Fruit fly (Drosophila melanogaster) Kc167 (cell line): ENCODE data around the gene CG43391.
"Not testable (repeated sequence)": the region's sequence is repeated elsewhere in the genome, so short reads cannot be mapped to it uniquely, and the experiment has no call there.

Experiments
- Myc ChIP-seq: fragments of >200 bp; optimal IDR thresholded peaks from 2 replicates; lab custom pipeline; 2017; ENCODE audit warnings: missing external identifiers
- Sin3A ChIP-seq: fragments of >200 bp; optimal IDR thresholded peaks from 2 replicates; lab custom pipeline; 2018; ENCODE audit warnings: missing external identifiers
- h ChIP-seq: fragments of >200 bp; optimal IDR thresholded peaks from 3 replicates; lab custom pipeline; 2018; ENCODE audit warnings: missing external identifiers
- insv ChIP-seq: fragments of >200 bp; optimal IDR thresholded peaks from 3 replicates; lab custom pipeline; 2018; ENCODE audit warnings: missing external identifiers
- psq ChIP-seq: fragments of >200 bp; optimal IDR thresholded peaks from 2 replicates; lab custom pipeline; 2017; ENCODE audit warnings: missing external identifiers
- ttk ChIP-seq: sonication (Bioruptor generic); optimal IDR thresholded peaks from 2 replicates; lab custom pipeline; 2017; ENCODE audit warnings: missing external identifiers

CG43391 gene

DNA sequence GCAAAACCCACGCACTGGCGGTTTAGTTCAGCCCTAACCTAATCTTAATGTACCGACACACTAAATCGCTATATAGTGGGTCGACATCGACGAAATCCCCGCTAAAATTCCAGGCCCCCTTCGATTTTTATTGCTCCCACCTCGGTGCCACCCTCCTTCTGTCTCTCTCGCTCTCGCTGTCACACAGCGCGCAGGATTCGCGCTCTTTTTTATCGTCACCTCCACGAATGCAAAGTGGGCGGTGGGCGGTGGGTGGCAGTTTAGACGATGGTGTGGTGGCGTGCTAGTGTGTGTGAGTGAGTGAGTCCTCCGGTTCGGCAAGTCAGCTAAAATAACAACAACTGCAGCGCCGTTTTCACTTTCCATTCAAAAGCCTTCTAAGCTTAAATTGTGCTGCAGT lies 21.2 kb upstream of the CG43391 start:
- TF ChIP-seq ttk (lab: Kevin White, UChicago) (no peak), psq (lab: Kevin White, UChicago) (no peak), insv (lab: Kevin White, UChicago) (no peak), h (lab: Kevin White, UChicago) (no peak), Myc (lab: Kevin White, UChicago) (no peak), Sin3A (lab: Kevin White, UChicago) (no peak)

DNA sequence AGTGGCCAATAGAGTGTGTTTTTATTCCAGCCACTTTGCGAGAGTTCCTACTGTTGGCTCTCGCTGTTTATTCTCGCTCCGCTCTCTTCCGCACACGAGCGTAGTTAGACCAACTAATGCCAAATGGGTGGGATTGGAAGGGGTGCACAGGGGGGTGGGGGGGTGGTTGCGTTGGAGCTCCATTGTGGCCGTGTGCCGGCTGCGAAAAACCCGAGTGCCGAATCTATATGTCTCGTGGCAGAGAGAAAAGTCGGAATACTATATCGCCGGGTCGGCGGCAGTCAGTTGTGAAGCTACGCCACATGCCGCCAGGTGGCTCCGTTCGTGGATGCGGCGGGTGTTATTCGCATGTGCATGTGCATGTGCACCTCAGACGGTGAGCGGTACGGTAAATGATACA lies 20.3 kb upstream of the CG43391 start:
- no peak for TF ChIP-seq psq (lab: Kevin White, UChicago)

DNA sequence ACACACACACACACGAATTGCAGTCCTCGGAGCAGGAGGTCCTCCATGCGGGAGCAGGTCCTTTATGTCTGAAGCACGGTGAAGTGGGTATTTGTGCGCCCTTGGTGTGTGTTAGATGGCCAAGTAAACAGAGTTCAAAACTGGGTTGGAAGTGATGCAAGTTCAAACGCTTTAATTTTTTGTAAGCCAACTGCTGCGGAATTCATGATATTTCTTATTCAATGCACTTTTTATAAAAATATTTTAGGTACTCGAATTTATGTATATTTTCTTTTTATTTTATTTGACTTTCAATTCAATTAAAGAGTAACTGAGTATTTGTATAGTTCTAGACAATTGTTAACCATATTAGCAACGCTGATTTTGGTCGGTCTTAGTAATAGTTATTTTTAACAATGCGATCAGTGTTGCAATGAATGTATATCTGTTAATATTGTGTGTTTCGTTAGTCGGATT lies 19.2 kb upstream of the CG43391 start, which contains the start of the genes CG14137 and CG46394:
TSS of gene CG14137 (minus strand) at position 101 of the 456 bp plus-strand sequence.
TSS of gene CG46394 (plus strand) at position 406 of the 456 bp plus-strand sequence.
- TF ChIP-seq h (lab: Kevin White, UChicago) (no peak), insv (lab: Kevin White, UChicago) (no peak), ttk (lab: Kevin White, UChicago) (no peak), Myc (lab: Kevin White, UChicago) (no peak), psq (lab: Kevin White, UChicago) (no peak), Sin3A (lab: Kevin White, UChicago) (no peak)

DNA sequence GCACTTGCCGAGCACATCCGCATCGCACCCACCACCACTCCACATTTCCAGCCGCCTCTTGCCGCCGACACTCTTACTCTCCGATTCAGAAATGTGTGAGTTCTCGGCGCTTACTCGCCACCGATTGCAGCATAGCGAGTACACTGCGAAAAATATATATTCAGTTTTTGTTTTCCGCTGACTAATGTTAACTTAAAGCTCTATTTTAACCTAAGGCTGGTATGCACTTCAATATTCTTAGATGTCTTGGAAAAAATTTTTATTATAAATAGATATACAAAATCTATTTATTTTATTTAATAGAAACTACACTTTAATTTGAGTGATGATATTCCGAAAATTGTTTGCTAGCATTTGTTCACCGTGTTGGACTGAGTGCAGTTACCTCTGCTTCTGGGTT lies 18.4 kb upstream of the CG43391 start:
- TF ChIP-seq Sin3A (lab: Kevin White, UChicago) (no peak), psq (lab: Kevin White, UChicago) (no peak), h (lab: Kevin White, UChicago) (no peak), insv (lab: Kevin White, UChicago) (no peak), ttk (lab: Kevin White, UChicago) (no peak), Myc (lab: Kevin White, UChicago) (no peak)

DNA sequence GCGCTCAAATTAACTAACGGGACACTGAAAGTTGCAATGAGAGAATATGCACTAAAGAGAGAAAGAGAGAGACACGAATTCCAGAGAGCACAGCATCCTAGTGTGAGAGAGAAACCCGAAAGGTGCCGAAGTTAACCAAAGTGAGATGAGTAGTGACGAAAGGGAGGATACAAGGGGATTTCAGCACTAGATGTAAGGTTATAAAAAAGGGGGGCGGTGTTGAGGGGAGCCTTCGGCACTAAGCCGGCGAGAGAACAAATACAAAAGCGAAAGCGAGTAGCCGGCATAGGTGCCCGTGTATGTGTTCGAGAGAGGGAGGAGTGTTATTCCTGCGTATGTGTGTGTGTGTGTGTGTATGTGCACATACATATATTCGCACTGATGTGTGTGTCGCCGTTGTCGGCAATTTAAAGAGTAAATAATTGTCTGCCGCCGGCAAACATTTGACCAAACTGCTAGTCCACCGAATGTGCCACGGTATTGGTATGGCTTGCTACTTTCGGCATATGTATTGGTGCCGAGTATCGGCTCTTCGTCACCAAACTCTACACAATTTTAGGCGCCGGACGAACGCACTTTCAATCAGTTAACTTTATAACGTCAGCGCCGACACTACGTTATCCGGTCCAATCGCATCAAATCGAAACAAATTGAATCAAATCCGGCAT lies 15.9 kb upstream of the CG43391 start, which contains the start of gene CG7368:
TSS of gene CG7368 (plus strand) at position 618 of the 668 bp plus-strand sequence.
- no peak for TF ChIP-seq insv (lab: Kevin White, UChicago)

DNA sequence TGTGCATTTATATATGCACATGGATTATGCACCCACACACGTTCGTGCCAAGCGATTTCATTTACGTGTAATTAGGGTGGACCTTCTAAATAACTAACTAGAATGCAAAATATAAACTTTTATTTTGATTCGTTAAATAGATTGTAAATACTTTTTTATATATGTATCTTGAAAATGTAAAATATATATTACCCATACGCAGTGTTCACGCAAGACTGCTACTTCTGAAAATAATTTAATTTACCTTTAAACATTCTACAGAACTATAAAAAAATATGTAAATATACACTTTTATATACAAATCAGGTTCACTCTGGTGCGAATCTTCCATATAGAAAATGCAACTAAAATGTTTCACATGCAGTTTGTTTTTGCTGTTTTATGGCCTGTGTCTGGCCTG lies 13.0 kb upstream of the CG43391 start:
- no peak for TF ChIP-seq Sin3A (lab: Kevin White, UChicago)
- TF ChIP-seq insv (lab: Kevin White, UChicago) = no peak
- TF ChIP-seq ttk (lab: Kevin White, UChicago) = no peak
- no peak for TF ChIP-seq psq (lab: Kevin White, UChicago)
- TF ChIP-seq Myc (lab: Kevin White, UChicago) = no peak
- TF ChIP-seq h (lab: Kevin White, UChicago) = no peak

DNA sequence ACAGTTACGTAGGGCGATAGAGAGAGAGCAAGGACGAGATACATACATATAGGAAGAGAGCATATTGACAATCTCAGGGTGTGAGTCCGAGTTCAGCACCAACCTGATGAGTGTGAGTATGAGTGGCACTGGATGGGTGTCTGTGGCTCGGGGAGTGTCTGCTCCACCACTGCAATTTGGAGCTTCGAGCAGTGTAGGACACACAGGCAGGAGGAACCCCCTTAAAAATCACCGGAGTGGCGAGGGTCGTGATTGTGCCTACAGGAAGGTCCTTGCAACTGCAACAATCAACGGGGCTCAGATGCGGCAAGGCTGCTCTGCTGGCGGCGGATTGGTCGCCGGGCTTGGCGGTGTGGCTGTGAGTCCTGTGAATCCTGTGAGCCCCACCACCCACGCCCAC lies 11.0 kb upstream of the CG43391 start:
- no peak for TF ChIP-seq Myc (lab: Kevin White, UChicago)
- no peak for TF ChIP-seq h (lab: Kevin White, UChicago)
- TF ChIP-seq psq (lab: Kevin White, UChicago) = no peak
- TF ChIP-seq insv (lab: Kevin White, UChicago) = no peak
- no peak for TF ChIP-seq ttk (lab: Kevin White, UChicago)
- no peak for TF ChIP-seq Sin3A (lab: Kevin White, UChicago)

DNA sequence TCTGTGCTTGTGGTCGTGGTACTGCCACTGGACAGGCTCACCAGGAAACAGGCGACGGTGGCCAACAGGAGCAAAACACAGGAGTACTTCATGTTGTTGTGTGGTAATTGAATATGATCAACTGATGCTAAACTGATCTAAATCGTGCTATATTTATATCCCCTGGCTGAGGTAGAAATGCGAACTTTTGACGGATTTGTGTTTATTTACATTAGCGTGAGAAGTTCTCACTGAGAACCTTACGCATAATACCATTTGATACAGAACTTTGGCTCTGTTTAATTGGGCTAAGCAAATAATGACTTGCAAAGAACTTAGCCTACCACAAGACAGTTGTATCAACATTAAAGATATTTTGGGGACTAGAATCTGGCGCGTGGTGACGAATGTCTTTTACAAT lies 10.3 kb upstream of the CG43391 start, which contains the start of gene CG33268:
TSS of gene CG33268 (minus strand) at position 101 of the 400 bp plus-strand sequence.
- no peak for TF ChIP-seq Sin3A (lab: Kevin White, UChicago)
- TF ChIP-seq Myc (lab: Kevin White, UChicago) = no peak
- TF ChIP-seq insv (lab: Kevin White, UChicago) = no peak
- TF ChIP-seq psq (lab: Kevin White, UChicago) = no peak
- TF ChIP-seq h (lab: Kevin White, UChicago) = no peak
- TF ChIP-seq ttk (lab: Kevin White, UChicago) = no peak

DNA sequence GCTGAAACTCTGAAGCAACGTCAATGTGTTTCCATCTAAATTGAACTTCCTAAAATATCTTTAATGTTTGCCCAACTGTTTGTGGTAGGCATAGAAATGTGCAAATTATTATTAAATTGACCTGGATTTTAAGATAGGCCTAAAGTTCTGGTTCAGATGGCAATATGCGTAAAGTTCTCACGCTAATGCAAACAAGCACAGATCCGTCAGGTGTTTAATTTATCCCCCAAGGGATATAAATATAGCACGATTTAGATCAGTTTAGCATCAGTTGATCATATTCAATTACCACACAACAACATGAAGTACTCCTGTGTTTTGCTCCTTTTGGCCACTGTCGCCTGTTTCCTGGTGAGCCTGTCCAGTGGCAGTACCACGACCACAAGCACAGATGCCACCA lies 8.6 kb upstream of the CG43391 start, which contains the start of gene CG7377:
TSS of gene CG7377 (plus strand) at position 301 of the 400 bp plus-strand sequence.
- TF ChIP-seq Myc, psq, Sin3A (lab: Kevin White, UChicago): not testable (repeated sequence)

DNA sequence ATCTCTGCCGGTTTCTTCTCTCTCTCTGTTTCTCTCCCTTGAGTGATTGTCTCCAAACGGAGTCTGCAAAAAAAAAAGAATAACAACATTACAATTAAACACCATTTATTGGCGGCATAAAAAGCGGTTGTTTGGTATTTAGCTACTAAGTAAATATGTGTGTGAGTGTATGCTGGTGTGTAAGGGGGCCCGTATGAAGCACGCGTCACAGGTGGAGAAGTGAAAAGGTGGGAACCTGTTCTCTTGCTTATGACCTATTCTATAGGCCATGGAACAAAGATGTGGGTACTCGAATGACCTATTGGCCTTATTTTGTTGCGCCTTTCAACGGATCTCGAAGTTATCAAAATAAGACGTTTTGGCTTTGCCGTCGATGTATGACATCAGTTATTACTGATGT lies 7.8 kb upstream of the CG43391 start:
- TF ChIP-seq insv (lab: Kevin White, UChicago) (no peak), h (lab: Kevin White, UChicago) (no peak), ttk (lab: Kevin White, UChicago) (no peak), Myc (lab: Kevin White, UChicago) (no peak), Sin3A (lab: Kevin White, UChicago) (no peak), psq (lab: Kevin White, UChicago) (no peak)

DNA sequence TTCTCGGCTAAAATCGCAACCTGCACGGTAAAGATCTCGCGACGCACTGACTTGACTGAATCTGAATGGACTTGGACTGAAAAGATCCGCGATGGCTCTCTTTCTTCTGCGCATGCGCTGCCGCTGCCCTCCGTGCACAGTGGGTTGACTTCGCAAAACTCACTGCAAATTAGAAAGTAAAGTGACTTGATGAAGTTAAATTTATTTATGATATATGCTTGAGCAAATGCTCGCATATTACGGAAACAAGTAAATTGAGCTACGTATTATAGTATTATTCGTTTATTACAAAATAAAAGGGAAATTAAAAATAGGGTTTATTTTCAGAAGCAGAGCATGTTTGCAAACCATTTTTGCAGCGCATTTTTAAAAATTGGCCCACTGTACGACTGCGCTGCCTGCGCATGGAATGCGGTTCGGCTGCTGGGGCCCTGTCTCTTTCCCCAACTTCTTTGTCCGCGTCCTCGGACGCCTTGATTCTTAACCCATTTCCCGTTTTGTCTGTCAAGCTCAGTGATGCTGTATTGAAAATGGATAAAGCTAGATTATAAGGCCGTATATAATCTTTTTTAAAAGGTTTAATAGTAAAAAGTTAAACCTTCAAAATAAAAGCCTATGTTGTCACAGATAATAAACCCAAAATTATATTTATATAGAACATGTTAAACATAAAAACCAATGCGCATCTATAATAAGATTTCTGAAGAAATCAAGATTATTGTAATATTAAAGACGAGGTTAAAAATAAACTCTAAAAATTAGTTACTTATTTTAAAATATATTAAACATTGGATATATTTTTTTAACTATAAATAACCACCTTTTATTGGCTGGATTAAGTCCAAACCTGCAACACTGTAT lies 7.1 kb upstream of the CG43391 start, which contains the start of gene rt:
TSS of gene rt (minus strand) at position 51 of the 861 bp plus-strand sequence.
- TF ChIP-seq h (lab: Kevin White, UChicago) = no peak
- TF ChIP-seq insv (lab: Kevin White, UChicago) = no peak
- TF ChIP-seq ttk (lab: Kevin White, UChicago) = no peak
- no peak for TF ChIP-seq psq (lab: Kevin White, UChicago)
- TF ChIP-seq Myc (lab: Kevin White, UChicago) = no peak
- no peak for TF ChIP-seq Sin3A (lab: Kevin White, UChicago)
